Fruit fly (Drosophila melanogaster) whole organism, embryonic: Measurements from ENCODE around the gene CG31957.

Source experiments
- ATbp ChIP-seq: fragments of 200-800 bp; sonication (Bioruptor generic); optimal IDR thresholded peaks from 2 replicates; lab custom pipeline; 2017; ENCODE audit warnings: missing biosample characterization, mild to moderate bottlenecking, missing genetic modification characterization, missing genetic modification reagents
- Asciz ChIP-seq: fragments of 200-800 bp; sonication (Bioruptor generic); optimal IDR thresholded peaks from 2 replicates; lab custom pipeline; 2017; ENCODE audit warnings: missing biosample characterization, mild to moderate bottlenecking, missing genetic modification characterization, missing genetic modification reagents
- Atf3 ChIP-seq: fragments of 200-800 bp; sonication (Bioruptor generic); optimal IDR thresholded peaks from 3 replicates; lab custom pipeline; 2016; ENCODE audit warnings: missing biosample characterization, missing genetic modification characterization
- Atf6 ChIP-seq: fragments of 200-800 bp; sonication (Bioruptor generic); IDR thresholded peaks from 2 replicates; pipeline ENCODE4 v1.3.6; 2022; ENCODE audit warnings: missing biosample characterization, missing genetic modification characterization
- Blimp-1 ChIP-seq: fragments of 200-800 bp; sonication (Bioruptor generic); optimal IDR thresholded peaks from 3 replicates; lab custom pipeline; 2018; ENCODE audit warnings: missing biosample characterization, missing genetic modification characterization, mild to moderate bottlenecking, moderate library complexity, missing genetic modification reagents
- CG1024 ChIP-seq: fragments of 200-800 bp; sonication (Bioruptor generic); IDR thresholded peaks from 2 replicates; pipeline ENCODE4 v1.3.6; 2022; ENCODE audit warnings: missing biosample characterization, missing genetic modification characterization
- CG10959 ChIP-seq: fragments of 200-800 bp; sonication (Bioruptor generic); IDR thresholded peaks from 2 replicates; pipeline ENCODE4 v1.3.6; 2022; ENCODE audit warnings: missing biosample characterization, missing genetic modification characterization
- CG11456 ChIP-seq: fragments of 200-800 bp; sonication (Bioruptor generic); IDR thresholded peaks from 3 replicates; pipeline ENCODE4 v1.3.6; 2022; ENCODE audit warnings: missing biosample characterization, missing genetic modification characterization
- CG11504 ChIP-seq: fragments of 200-800 bp; sonication (Bioruptor generic); optimal IDR thresholded peaks from 3 replicates; lab custom pipeline; 2019; ENCODE audit warnings: missing biosample characterization, mild to moderate bottlenecking, missing genetic modification characterization, moderate library complexity
- CG12391 ChIP-seq: fragments of 200-800 bp; sonication (Bioruptor generic); optimal IDR thresholded peaks from 3 replicates; lab custom pipeline; 2018; ENCODE audit warnings: missing biosample characterization, mild to moderate bottlenecking, missing genetic modification characterization, moderate library complexity
- CG12769 ChIP-seq: fragments of 200-800 bp; sonication (Bioruptor generic); optimal IDR thresholded peaks from 2 replicates; lab custom pipeline; 2019; ENCODE audit warnings: missing biosample characterization, mild to moderate bottlenecking, missing genetic modification characterization, moderate library complexity
- CG14441 ChIP-seq: fragments of 200-800 bp; sonication (Bioruptor generic); IDR thresholded peaks from 2 replicates; pipeline ENCODE4 v1.3.6; 2022; ENCODE audit warnings: missing biosample characterization, missing genetic modification characterization
- CG15269 ChIP-seq: fragments of 200-800 bp; sonication (Bioruptor generic); optimal IDR thresholded peaks from 2 replicates; lab custom pipeline; 2018; ENCODE audit warnings: missing biosample characterization, mild to moderate bottlenecking, missing genetic modification characterization, moderate library complexity
- CG15479 ChIP-seq: fragments of 200-800 bp; sonication (Bioruptor generic); optimal IDR thresholded peaks from 3 replicates; lab custom pipeline; 2019; ENCODE audit warnings: missing biosample characterization, mild to moderate bottlenecking, missing genetic modification characterization, moderate library complexity
- CG15696 ChIP-seq: fragments of 200-800 bp; sonication (Bioruptor generic); optimal IDR thresholded peaks from 2 replicates; lab custom pipeline; 2019; ENCODE audit warnings: missing biosample characterization, mild to moderate bottlenecking, missing genetic modification characterization, moderate library complexity
- CG17359 ChIP-seq: fragments of 200-800 bp; sonication (Bioruptor generic); optimal IDR thresholded peaks from 3 replicates; lab custom pipeline; 2018; ENCODE audit warnings: missing biosample characterization, mild to moderate bottlenecking, missing genetic modification characterization, moderate library complexity
- CG18262 ChIP-seq: fragments of 200-800 bp; optimal IDR thresholded peaks from 3 replicates; lab custom pipeline; 2019; ENCODE audit warnings: missing biosample characterization, mild to moderate bottlenecking, missing genetic modification characterization, moderate library complexity
- CG31365 ChIP-seq: fragments of 200-800 bp; sonication (Bioruptor generic); optimal IDR thresholded peaks from 2 replicates; lab custom pipeline; 2018; ENCODE audit warnings: missing biosample characterization, mild to moderate bottlenecking, missing genetic modification characterization
- CG3163 ChIP-seq: fragments of 200-800 bp; sonication (Bioruptor generic); optimal IDR thresholded peaks from 3 replicates; lab custom pipeline; 2016; ENCODE audit warnings: missing biosample characterization, missing genetic modification characterization
- CG3726 ChIP-seq: fragments of 200-800 bp; sonication (Bioruptor generic); IDR thresholded peaks from 3 replicates; pipeline ENCODE4, ENCODE4 v1.3.6; 2022; ENCODE audit warnings: missing biosample characterization, missing genetic modification characterization
- CG43689 ChIP-seq: fragments of 200-800 bp; sonication (Bioruptor generic); IDR thresholded peaks from 2 replicates; pipeline ENCODE4 v1.3.6; 2022; ENCODE audit warnings: missing biosample characterization, missing genetic modification characterization
- CG4820 ChIP-seq: fragments of 200-800 bp; sonication (Bioruptor generic); optimal IDR thresholded peaks from 3 replicates; lab custom pipeline; 2016; ENCODE audit warnings: missing biosample characterization, missing genetic modification characterization
- CG7357 ChIP-seq: fragments of 200-800 bp; sonication (Bioruptor generic); IDR thresholded peaks from 3 replicates; pipeline ENCODE4 v1.3.6; 2022; ENCODE audit warnings: missing biosample characterization, missing genetic modification characterization
- CG9727 ChIP-seq: fragments of 200-800 bp; sonication (Bioruptor generic); optimal IDR thresholded peaks from 3 replicates; lab custom pipeline; 2017; ENCODE audit warnings: missing biosample characterization, mild to moderate bottlenecking, missing genetic modification characterization
- CG9932 ChIP-seq: fragments of 200-800 bp; sonication (Bioruptor generic); IDR thresholded peaks from 2 replicates; pipeline ENCODE4 v1.3.6; 2022; ENCODE audit warnings: missing biosample characterization, missing genetic modification characterization
- Drgx ChIP-seq: fragments of 200-800 bp; sonication (Bioruptor generic); IDR thresholded peaks from 2 replicates; pipeline ENCODE4 v1.3.6; 2022; ENCODE audit warnings: missing biosample characterization, missing genetic modification characterization
- H2.0 ChIP-seq: fragments of 200-800 bp; sonication (Bioruptor generic); IDR thresholded peaks from 2 replicates; pipeline ENCODE4 v1.3.6; 2022; ENCODE audit warnings: missing biosample characterization, missing genetic modification characterization
- Hsf ChIP-seq: fragments of 200-800 bp; sonication (Bioruptor generic); optimal IDR thresholded peaks from 3 replicates; lab custom pipeline; 2016; ENCODE audit warnings: missing biosample characterization, missing genetic modification characterization
- Med ChIP-seq: fragments of 200-800 bp; sonication (Bioruptor generic); peaks from one replicate; lab custom pipeline; 2016; ENCODE audit warnings: missing biosample characterization, missing genetic modification characterization, mild to moderate bottlenecking, inconsistent platforms, moderate library complexity
- Mrtf ChIP-seq: fragments of 200-800 bp; sonication (Bioruptor generic); IDR thresholded peaks from 3 replicates; pipeline ENCODE4 v1.3.6; 2022; ENCODE audit warnings: missing biosample characterization, missing genetic modification characterization
- PHDP ChIP-seq: fragments of 200-800 bp; sonication (Bioruptor generic); optimal IDR thresholded peaks from 3 replicates; lab custom pipeline; 2018; ENCODE audit warnings: missing biosample characterization, mild to moderate bottlenecking, missing genetic modification characterization, moderate library complexity
- Ravus ChIP-seq: fragments of 200-800 bp; sonication (Bioruptor generic); IDR thresholded peaks from 2 replicates; pipeline ENCODE4 v1.3.6; 2022; ENCODE audit warnings: missing biosample characterization, missing genetic modification characterization
- Usf ChIP-seq: fragments of 200-800 bp; sonication (Bioruptor generic); optimal IDR thresholded peaks from 2 replicates; lab custom pipeline; 2017; ENCODE audit warnings: missing genotype, missing biosample characterization, missing genetic modification characterization
- Xrp1 ChIP-seq: fragments of 200-800 bp; sonication (Bioruptor generic); IDR thresholded peaks from 2 replicates; pipeline ENCODE4 v1.3.6; 2022; ENCODE audit warnings: missing biosample characterization, missing genetic modification characterization
- bsh ChIP-seq, 2 experiments: fragments of 200-800 bp; sonication (Bioruptor generic); optimal IDR thresholded peaks; 2 replicates each; lab custom pipeline; 2017 to 2018; ENCODE audit warnings: mild to moderate bottlenecking in 2 of 2, missing biosample characterization in 2 of 2, missing genetic modification characterization in 2 of 2, moderate library complexity in 1 of 2
- chif ChIP-seq, 2 experiments: fragments of 200-800 bp; sonication (Bioruptor generic); optimal IDR thresholded peaks; 3 replicates each; lab custom pipeline; 2016; ENCODE audit warnings: missing biosample characterization in 2 of 2, missing genetic modification characterization in 2 of 2
- ci ChIP-seq: fragments of 200-800 bp; sonication (Bioruptor generic); IDR thresholded peaks from 3 replicates; pipeline ENCODE4 v1.3.6; 2022; ENCODE audit warnings: missing biosample characterization, missing genetic modification characterization
- danr ChIP-seq: fragments of 200-800 bp; sonication (Bioruptor generic); IDR thresholded peaks from 2 replicates; pipeline ENCODE4 v1.3.6; 2022; ENCODE audit warnings: missing biosample characterization, missing genetic modification characterization
- dmrt11E ChIP-seq: fragments of 200-800 bp; sonication (Bioruptor generic); optimal IDR thresholded peaks from 3 replicates; lab custom pipeline; 2018; ENCODE audit warnings: missing biosample characterization, mild to moderate bottlenecking, missing genetic modification characterization, moderate library complexity
- gce ChIP-seq: fragments of 200-800 bp; sonication (Bioruptor generic); IDR thresholded peaks from 3 replicates; pipeline ENCODE4 v1.3.6; 2022; ENCODE audit warnings: missing biosample characterization, missing genetic modification characterization
- hth ChIP-seq: fragments of >200 bp; optimal IDR thresholded peaks from 2 replicates; lab custom pipeline; 2017; ENCODE audit warnings: inconsistent platforms
- inv ChIP-seq: fragments of 200-800 bp; sonication (Bioruptor generic); IDR thresholded peaks from 2 replicates; pipeline ENCODE4 v1.3.6; 2022; ENCODE audit warnings: missing biosample characterization, missing genetic modification characterization; ENCODE audit not compliant: partially characterized antibody
- pnt ChIP-seq: fragments of 200-800 bp; sonication (Bioruptor generic); optimal IDR thresholded peaks from 3 replicates; lab custom pipeline; 2016; ENCODE audit warnings: missing biosample characterization, missing genetic modification characterization
- row ChIP-seq: fragments of 200-800 bp; sonication (Bioruptor generic); IDR thresholded peaks from 3 replicates; pipeline ENCODE4 v1.3.6; 2022; ENCODE audit warnings: missing biosample characterization, missing genetic modification characterization
- sens ChIP-seq: fragments of 200-800 bp; sonication (Bioruptor generic); peaks from one replicate; lab custom pipeline; 2016; ENCODE audit warnings: missing biosample characterization, missing genetic modification characterization
- seq ChIP-seq: fragments of 200-800 bp; sonication (Bioruptor generic); IDR thresholded peaks from 2 replicates; pipeline ENCODE4 v1.3.6; 2022; ENCODE audit warnings: missing biosample characterization, missing genetic modification characterization
- sisA ChIP-seq: fragments of 200-800 bp; sonication (Bioruptor generic); IDR thresholded peaks from 2 replicates; pipeline ENCODE4 v1.3.6; 2022; ENCODE audit warnings: missing biosample characterization, missing genetic modification characterization
- slbo ChIP-seq: fragments of 200-800 bp; sonication (Bioruptor generic); IDR thresholded peaks from 2 replicates; pipeline ENCODE4 v1.3.6; 2022; ENCODE audit warnings: missing biosample characterization, missing genetic modification characterization
- tap ChIP-seq: fragments of 200-800 bp; optimal IDR thresholded peaks from 3 replicates; lab custom pipeline; 2019; ENCODE audit warnings: missing biosample characterization, mild to moderate bottlenecking, missing genetic modification characterization, moderate library complexity
- trh ChIP-seq: fragments of 200-800 bp; sonication (Bioruptor generic); optimal IDR thresholded peaks from 2 replicates; lab custom pipeline; 2016; ENCODE audit warnings: missing biosample characterization, missing genetic modification characterization
- wdn ChIP-seq: fragments of 200-800 bp; sonication (Bioruptor generic); IDR thresholded peaks from 2 replicates; pipeline ENCODE4 v1.3.6; 2022; ENCODE audit warnings: missing biosample characterization, missing genetic modification characterization
- wor ChIP-seq: fragments of 200-800 bp; sonication (Bioruptor generic); IDR thresholded peaks from 2 replicates; pipeline ENCODE4 v1.3.6; 2022; ENCODE audit warnings: missing biosample characterization, missing genetic modification characterization

The CG31957 gene

dm6 chr2L:3882172-3882571, 9.9 kb upstream of the CG31957 start (continued):
- TF ChIP-seq slbo (peak; percentile 62), Med (peak; percentile 69), CG4820 (GFP tag; lab: Kevin White, UChicago) (peak; percentile 15), hth (no peak), wdn (GFP tag; lab: Robert Waterston, UW) (no peak), pnt (GFP tag; lab: Kevin White, UChicago) (no peak), CG15479 (GFP tag; lab: Kevin White, UChicago) (no peak), CG43689 (no peak), Mrtf (GFP tag; lab: Robert Waterston, UW) (no peak), CG15696 (no peak), dmrt11E (tag; lab: Kevin White, UChicago) (peak; percentile 20), row (GFP tag; lab: Robert Waterston, UW) (peak; percentile 65), CG17359 (tag; lab: Kevin White, UChicago) (peak; percentile 41), Ravus (GFP tag; lab: Robert Waterston, UW) (no peak; the same call in 1 of the 2 replicates), CG12769 (tag; lab: Kevin White, UChicago) (no peak), CG9932 (GFP tag; lab: Robert Waterston, UW) (no peak), chif (GFP tag; optimal IDR thresholded peaks at IDR 0.05; lab: Kevin White, UChicago) (peak; percentile 12 to 25), danr (no peak), sens (GFP tag; lab: Kevin White, UChicago) (peak; percentile 89), Usf (GFP tag; lab: Kevin White, UChicago) (no peak), ATbp (peak; percentile 17), CG3726 (GFP tag; lab: Robert Waterston, UW) (0 out of 3 replicates have a peak, but pooled peaks have one; percentile 26)

- TF ChIP-seq Xrp1 (GFP tag; lab: Robert Waterston, UW) (peak; percentile 21; the same call in 1 of the 2 replicates), CG3163 (GFP tag; lab: Kevin White, UChicago) (no peak), CG15269 (tag; lab: Kevin White, UChicago) (no peak), inv (GFP tag; lab: Robert Waterston, UW) (no peak), gce (GFP tag; lab: Robert Waterston, UW) (0 out of 3 replicates have a peak, but pooled peaks have one; percentile 29), CG1024 (GFP tag; lab: Robert Waterston, UW) (no peak), CG14441 (peak; percentile 37; the same call in 1 of the 2 replicates), Hsf (GFP tag; lab: Kevin White, UChicago) (no peak), wor (GFP tag; lab: Robert Waterston, UW) (peak; percentile 22; the same call in 1 of the 2 replicates), Atf3 (no peak), CG31365 (tag; lab: Kevin White, UChicago) (no peak), CG7357 (GFP tag; lab: Robert Waterston, UW) (no peak), CG9727 (GFP tag; lab: Kevin White, UChicago) (no peak), CG11504 (tag; lab: Kevin White, UChicago) (peak; percentile 7), Atf6 (GFP tag; lab: Robert Waterston, UW) (no peak), seq (GFP tag; lab: Robert Waterston, UW) (0 out of 2 replicates have a peak, but pooled peaks have one; percentile 31), sens (GFP tag; lab: Kevin White, UChicago) (peak; percentile 53), Blimp-1 (GFP tag; lab: Kevin White, UChicago) (peak; percentile 6), H2.0 (GFP tag; lab: Robert Waterston, UW) (0 out of 2 replicates have a peak, but pooled peaks have one; percentile 3), CG12391 (tag; lab: Kevin White, UChicago) (peak; percentile 5), CG11456 (no peak), Asciz (GFP tag; lab: Kevin White, UChicago) (no peak), PHDP (tag; lab: Kevin White, UChicago) (peak; percentile 11), Drgx (GFP tag; lab: Robert Waterston, UW) (peak; percentile 78), tap (tag; lab: Kevin White, UChicago) (no peak), bsh (GFP tag; optimal IDR thresholded peaks at IDR 0.05; lab: Kevin White, UChicago) (peak in 1 of 2 experiments; percentile 3), ci (GFP tag; lab: Robert Waterston, UW) (peak; percentile 58; the same call in 1 of the 3 replicates), sisA (GFP tag; lab: Robert Waterston, UW) (peak; percentile 15; the same call in 1 of the 2 replicates), trh (GFP tag; lab: Kevin White, UChicago) (no peak), CG10959 (no peak), CG18262 (no peak)
Measured at dm6 chr2L:3881164-3881563, 8.9 kb upstream of the CG31957 start.
